Worm (Caenorhabditis elegans): ENCODE data around the gene eif-1.A.

DNA sequence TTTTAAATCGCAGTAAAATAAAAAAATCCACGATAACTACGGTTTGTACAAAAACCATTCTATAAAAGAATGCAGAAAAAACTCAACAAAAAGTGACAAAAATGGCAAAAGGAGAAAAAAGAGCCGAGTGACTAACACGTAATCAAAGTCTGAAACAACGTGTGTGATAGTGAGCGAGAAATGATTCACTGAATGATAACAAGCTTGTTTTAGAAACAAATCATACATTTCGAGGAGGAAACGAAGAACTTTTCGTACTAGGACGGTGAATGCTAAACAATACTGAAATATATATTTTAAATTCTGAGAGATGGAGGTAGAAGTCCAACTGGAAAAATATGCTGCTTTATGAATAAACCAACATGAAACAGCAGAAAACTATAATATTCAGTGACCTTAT is 31.3 kb downstream of the eif-1.A start:
- TF ChIP-seq nhr-237 (tag; optimal IDR thresholded peaks at IDR 0.05) = no peak
- TF ChIP-seq lin-13 (GFP tag; optimal IDR thresholded peaks at IDR 0.05) = no peak
- TF ChIP-seq mdl-1 (tag; optimal IDR thresholded peaks at IDR 0.05) = no peak
- no peak for TF ChIP-seq lin-39 (tag; optimal IDR thresholded peaks at IDR 0.05)
- TF ChIP-seq R02D3.7 (tag; optimal IDR thresholded peaks at IDR 0.05) = no peak
- TF ChIP-seq nhr-11 (tag; optimal IDR thresholded peaks at IDR 0.05) = no peak
- TF ChIP-seq blmp-1 (tag; optimal IDR thresholded peaks at IDR 0.05; ENCODE audit: insufficient read depth) = no peak
- no peak for TF ChIP-seq ama-1 (optimal IDR thresholded peaks at IDR 0.05)
